Worm (Caenorhabditis elegans) whole organism, L3 larva: Measurements from ENCODE around the gene dos-3.

Experiments
- aly-2 ChIP-seq: fragments of 150-350 bp; optimal IDR thresholded peaks from 2 replicates; lab custom pipeline; 2014; ENCODE audit warnings: missing biosample characterization, missing genetic modification characterization
- ama-1 ChIP-seq: fragments of 150-350 bp; optimal IDR thresholded peaks from 2 replicates; lab custom pipeline; 2018
- ceh-16 ChIP-seq: sonication (generic microtip); optimal IDR thresholded peaks from 2 replicates; lab custom pipeline; 2017; ENCODE audit warnings: missing biosample characterization, missing genetic modification characterization
- ceh-28 ChIP-seq: fragments of 150-350 bp; optimal IDR thresholded peaks from 2 replicates; lab custom pipeline; 2014; ENCODE audit warnings: missing biosample characterization, missing genetic modification reagents, missing genetic modification characterization
- ceh-82 ChIP-seq: fragments of 150-350 bp; optimal IDR thresholded peaks from 2 replicates; lab custom pipeline; 2014; ENCODE audit warnings: missing biosample characterization, missing genetic modification characterization
- ceh-9 ChIP-seq: sonication (generic microtip); optimal IDR thresholded peaks from 2 replicates; lab custom pipeline; 2018; ENCODE audit warnings: missing biosample characterization, missing genetic modification characterization
- daf-12 ChIP-seq: fragments of 150-350 bp; optimal IDR thresholded peaks from 2 replicates; lab custom pipeline; 2014; ENCODE audit warnings: missing biosample characterization, missing genetic modification reagents, missing genetic modification characterization
- egl-27 ChIP-seq: sonication (generic microtip); optimal IDR thresholded peaks from 4 replicates; lab custom pipeline; 2017; ENCODE audit warnings: missing biosample characterization, missing genetic modification reagents, missing genetic modification characterization
- egl-5 ChIP-seq: fragments of 150-350 bp; optimal IDR thresholded peaks from 2 replicates; lab custom pipeline; 2017; ENCODE audit warnings: missing biosample characterization, missing genetic modification reagents, missing genetic modification characterization, inconsistent platforms
- elt-3 ChIP-seq, 3 experiments: fragments of 150-350 bp in 1 of 3; sonication (generic microtip) in 2 of 3; optimal IDR thresholded peaks; 2 replicates in 2 of 3; 4 replicates in 1 of 3; lab custom pipeline; 2014 to 2017; ENCODE audit warnings: missing biosample characterization in 3 of 3, missing genetic modification characterization in 3 of 3
- eor-1 ChIP-seq, 2 experiments: fragments of 150-350 bp; optimal IDR thresholded peaks; 2 replicates each; lab custom pipeline; 2014 to 2018; ENCODE audit warnings: missing biosample characterization in 2 of 2, missing genetic modification characterization in 2 of 2
- fkh-10 ChIP-seq: sonication (generic microtip); optimal IDR thresholded peaks from 2 replicates; lab custom pipeline; 2017; ENCODE audit warnings: missing biosample characterization, missing genetic modification reagents, missing genetic modification characterization
- fkh-2 ChIP-seq: fragments of 150-350 bp; optimal IDR thresholded peaks from 2 replicates; lab custom pipeline; 2014; ENCODE audit warnings: missing biosample characterization, missing genetic modification reagents, missing genetic modification characterization
- lin-39 ChIP-seq: fragments of 150-350 bp; optimal IDR thresholded peaks from 2 replicates; lab custom pipeline; 2018; ENCODE audit warnings: missing biosample characterization, missing genetic modification reagents, missing genetic modification characterization
- lsy-12 ChIP-seq: sonication (generic microtip); optimal IDR thresholded peaks from 2 replicates; lab custom pipeline; 2016; ENCODE audit warnings: mild to moderate bottlenecking, missing genetic modification characterization, missing compliant biosample characterization
- mdl-1 ChIP-seq: fragments of 150-350 bp; optimal IDR thresholded peaks from 2 replicates; lab custom pipeline; 2014; ENCODE audit warnings: missing biosample characterization, missing genetic modification characterization
- mml-1 ChIP-seq: fragments of 150-350 bp; sonication (generic microtip); optimal IDR thresholded peaks from 3 replicates; lab custom pipeline; 2014; ENCODE audit warnings: missing biosample characterization, missing genetic modification characterization
- nhr-11 ChIP-seq: fragments of 150-350 bp; optimal IDR thresholded peaks from 2 replicates; lab custom pipeline; 2014; ENCODE audit warnings: missing biosample characterization, missing genetic modification characterization
- nhr-12 ChIP-seq: fragments of 150-350 bp; optimal IDR thresholded peaks from 2 replicates; lab custom pipeline; 2014; ENCODE audit warnings: missing biosample characterization, missing genetic modification characterization
- nhr-23 ChIP-seq: fragments of 150-350 bp; optimal IDR thresholded peaks from 2 replicates; lab custom pipeline; 2014; ENCODE audit warnings: missing biosample characterization, missing genetic modification reagents, missing genetic modification characterization
- nhr-237 ChIP-seq: fragments of 150-350 bp; optimal IDR thresholded peaks from 2 replicates; lab custom pipeline; 2014; ENCODE audit warnings: missing biosample characterization, missing genetic modification characterization
- nhr-25 ChIP-seq: sonication (generic microtip); optimal IDR thresholded peaks from 2 replicates; lab custom pipeline; 2017; ENCODE audit warnings: missing biosample characterization, missing genetic modification characterization
- nhr-28 ChIP-seq: fragments of 150-350 bp; optimal IDR thresholded peaks from 2 replicates; lab custom pipeline; 2014; ENCODE audit warnings: missing biosample characterization, missing genetic modification characterization
- nhr-43 ChIP-seq: sonication (generic microtip); optimal IDR thresholded peaks from 2 replicates; lab custom pipeline; 2016; ENCODE audit warnings: mild to moderate bottlenecking, missing genetic modification characterization, missing compliant biosample characterization; ENCODE audit not compliant: poor library complexity, severe bottlenecking
- nhr-67 ChIP-seq: fragments of 150-350 bp; optimal IDR thresholded peaks from 2 replicates; lab custom pipeline; 2014; ENCODE audit warnings: missing biosample characterization, missing genetic modification characterization
- nhr-77 ChIP-seq: fragments of 150-350 bp; optimal IDR thresholded peaks from 2 replicates; lab custom pipeline; 2014; ENCODE audit warnings: missing biosample characterization, missing genetic modification characterization
- pqm-1 ChIP-seq: fragments of 150-350 bp; optimal IDR thresholded peaks from 2 replicates; lab custom pipeline; 2017; ENCODE audit warnings: missing biosample characterization, missing genetic modification characterization, inconsistent platforms
- sea-2 ChIP-seq: fragments of 150-350 bp; sonication (generic microtip); optimal IDR thresholded peaks from 4 replicates; lab custom pipeline; 2014; ENCODE audit warnings: missing biosample characterization, missing genetic modification reagents, missing genetic modification characterization
- snpc-4 ChIP-seq: fragments of 150-350 bp; optimal IDR thresholded peaks from 2 replicates; lab custom pipeline; 2014; ENCODE audit warnings: missing biosample characterization, missing genetic modification characterization
- unc-39 ChIP-seq: sonication (generic microtip); optimal IDR thresholded peaks from 4 replicates; lab custom pipeline; 2017; ENCODE audit warnings: missing biosample characterization, missing genetic modification characterization
- zag-1 ChIP-seq: fragments of 150-350 bp; optimal IDR thresholded peaks from 2 replicates; lab custom pipeline; 2014; ENCODE audit warnings: missing biosample characterization, missing genetic modification characterization
- ztf-4 ChIP-seq: fragments of 150-350 bp; optimal IDR thresholded peaks from 2 replicates; lab custom pipeline; 2014; ENCODE audit warnings: missing biosample characterization, missing genetic modification characterization

The dos-3 gene

ce11 chrIII:819313-819712 lies 20.1 kb downstream of the dos-3 start:
- TF ChIP-seq snpc-4 (peak; percentile 38), eor-1 (tag; optimal IDR thresholded peaks at IDR 0.05; lab: Kevin White, UChicago) (no peak)

DNA sequence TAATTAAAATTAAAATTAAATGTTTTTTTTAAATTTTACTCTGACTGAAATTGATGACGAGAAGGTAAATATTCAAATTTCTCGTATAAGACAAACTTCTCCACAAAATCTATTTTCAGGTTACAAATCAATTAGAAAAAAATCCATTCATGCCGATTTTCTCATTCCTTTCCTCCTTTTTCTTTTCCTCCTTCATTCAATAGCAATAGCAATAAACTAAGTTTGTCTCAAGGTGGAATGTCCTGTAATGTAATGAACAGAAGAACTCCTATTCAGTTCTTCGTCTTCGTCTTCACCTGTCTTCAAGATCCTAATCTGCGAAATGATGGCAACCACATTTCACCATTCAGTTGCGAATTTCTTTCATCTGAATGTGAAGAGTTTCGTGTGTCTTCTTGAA lies 23.5 kb downstream of the dos-3 start, which contains the start of gene dac-1:
Gene dac-1, plus strand, starts transcription at position 301 of the 400 bp plus-strand sequence.
- TF ChIP-seq egl-5 (no peak), eor-1 (tag; optimal IDR thresholded peaks at IDR 0.05; lab: Kevin White, UChicago) (no peak), nhr-25 (tag; lab: Kevin White, UChicago) (peak; percentile 28), daf-12 (no peak)

- TF ChIP-seq aly-2 (tag; lab: Kevin White, UChicago) (no peak), nhr-77 (tag; lab: Kevin White, UChicago) (no peak), fkh-10 (GFP tag; lab: Kevin White, UChicago) (no peak), nhr-67 (no peak), nhr-28 (tag; lab: Kevin White, UChicago) (no peak), ama-1 (lab: Kevin White, UChicago) (no peak), nhr-11 (tag; lab: Kevin White, UChicago) (no peak), pqm-1 (tag; lab: Kevin White, UChicago) (no peak), eor-1 (tag; optimal IDR thresholded peaks at IDR 0.05; lab: Kevin White, UChicago) (no peak), elt-3 (tag; optimal IDR thresholded peaks at IDR 0.05; lab: Kevin White, UChicago) (no peak), unc-39 (tag; lab: Kevin White, UChicago) (no peak), snpc-4 (no peak), lsy-12 (no peak), mdl-1 (tag; lab: Kevin White, UChicago) (no peak), lin-39 (tag; lab: Kevin White, UChicago) (no peak)
These were observed 27.8 kb downstream of the dos-3 start, which contains the start of gene daf-7 for ce11 chrIII:811544-811943. Gene daf-7, plus strand, starts transcription at chrIII:811844.

- no peak for TF ChIP-seq fkh-10 (GFP tag; lab: Kevin White, UChicago)
- TF ChIP-seq ceh-82: no peak
- TF ChIP-seq aly-2 (tag; lab: Kevin White, UChicago): no peak
- no peak for TF ChIP-seq nhr-23
- no peak for TF ChIP-seq elt-3 (tag; optimal IDR thresholded peaks at IDR 0.05; lab: Kevin White, UChicago)
- no peak for TF ChIP-seq egl-27 (tag; lab: Kevin White, UChicago)
- TF ChIP-seq ztf-4 (tag; lab: Kevin White, UChicago): no peak
- TF ChIP-seq ceh-9 (tag; lab: Kevin White, UChicago): no peak
- TF ChIP-seq nhr-25 (tag; lab: Kevin White, UChicago): no peak
- TF ChIP-seq snpc-4: no peak
- no peak for TF ChIP-seq nhr-67
- no peak for TF ChIP-seq unc-39 (tag; lab: Kevin White, UChicago)
- no peak for TF ChIP-seq sea-2 (GFP tag; lab: Kevin White, UChicago)
- no peak for TF ChIP-seq nhr-12 (tag; lab: Kevin White, UChicago)
These were observed 37.4 kb downstream of the dos-3 start for ce11 chrIII:802041-802440.

DNA sequence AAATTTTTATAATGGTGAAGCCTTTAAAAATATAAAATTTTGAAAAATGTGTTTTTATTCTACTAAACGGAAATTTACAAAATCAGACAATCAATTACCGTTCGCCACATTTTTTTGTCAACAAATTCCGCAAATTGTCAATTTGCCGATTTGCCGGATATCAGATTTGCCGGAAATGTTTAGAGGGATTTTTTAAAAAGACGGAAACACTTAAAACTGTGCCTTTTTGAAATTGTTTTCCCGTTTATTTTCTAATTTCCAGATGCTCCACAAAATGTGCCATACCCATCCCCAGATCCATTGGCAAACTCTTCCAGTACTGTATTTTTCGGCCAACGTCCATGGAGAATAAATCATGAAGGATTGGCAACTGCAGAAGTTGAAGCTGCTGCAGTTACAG lies 41.9 kb downstream of the dos-3 start:
- no peak for TF ChIP-seq ceh-82

DNA sequence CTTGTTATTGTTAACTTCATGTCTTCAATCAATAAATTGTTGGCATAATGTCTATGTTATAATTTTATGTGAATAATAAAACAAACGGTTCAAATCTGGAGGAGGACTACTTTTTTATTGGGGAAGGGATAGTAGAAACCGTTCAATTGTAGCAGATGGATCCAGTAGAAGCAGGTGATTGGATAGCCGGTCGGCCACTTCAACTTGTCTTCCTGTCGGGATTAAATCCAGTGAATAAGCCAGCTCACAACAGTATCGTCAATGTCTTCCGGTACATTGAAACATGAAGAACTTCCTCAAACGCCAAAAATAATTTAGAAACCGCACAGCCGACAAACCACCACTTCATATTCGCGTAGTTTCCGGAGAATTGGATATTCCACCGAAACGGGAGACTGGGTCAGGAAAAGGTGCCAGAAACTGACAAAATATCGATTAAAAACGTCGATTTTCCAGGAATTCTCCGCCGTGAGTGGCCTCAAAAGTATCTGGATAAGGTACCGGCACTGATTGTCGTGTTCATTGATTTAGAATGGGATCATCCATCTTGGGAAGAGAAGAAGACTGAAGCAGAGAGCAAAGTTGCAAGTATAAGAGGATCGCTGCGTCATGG lies 44.3 kb downstream of the dos-3 start, which contains the start of gene trpp-11:
Gene trpp-11, plus strand, starts transcription at position 153 of the 613 bp plus-strand sequence.
- no peak for TF ChIP-seq egl-27 (tag; lab: Kevin White, UChicago)
- no peak for TF ChIP-seq mml-1
- no peak for TF ChIP-seq zag-1
- TF ChIP-seq nhr-237 (tag; lab: Kevin White, UChicago): no peak
- no peak for TF ChIP-seq pqm-1 (tag; lab: Kevin White, UChicago)
- no peak for TF ChIP-seq nhr-67
- TF ChIP-seq nhr-43 (tag; lab: Kevin White, UChicago): no peak
- no peak for TF ChIP-seq ceh-16 (tag; lab: Kevin White, UChicago)

- TF ChIP-seq ceh-28 (tag; lab: Kevin White, UChicago): peak; percentile 17
- no peak for TF ChIP-seq fkh-2 (tag; lab: Kevin White, UChicago)
These were observed 45.4 kb downstream of the dos-3 start, which contains the start of gene rps-29 for ce11 chrIII:794000-794399. Gene rps-29, plus strand, starts transcription at chrIII:794300.
